Worm (Caenorhabditis elegans) whole organism, early embryonic: ENCODE results near the gene mig-15.

Experiments
- ama-1 ChIP-seq: fragments of 150-350 bp; optimal IDR thresholded peaks from 2 replicates; lab custom pipeline; 2014
- ceh-13 ChIP-seq: fragments of 200-800 bp; sonication (Bioruptor generic); optimal IDR thresholded peaks from 2 replicates; lab custom pipeline; 2018; ENCODE audit warnings: mild to moderate bottlenecking, missing genetic modification characterization, missing compliant biosample characterization
- ets-7 ChIP-seq: sonication (generic microtip); optimal IDR thresholded peaks from 2 replicates; lab custom pipeline; 2016; ENCODE audit warnings: missing genotype, missing genetic modification characterization, missing compliant biosample characterization
- hmbx-1 ChIP-seq: sonication (generic microtip); optimal IDR thresholded peaks from 2 replicates; lab custom pipeline; 2016; ENCODE audit warnings: mild to moderate bottlenecking, missing genetic modification characterization, missing compliant biosample characterization
- sea-1 ChIP-seq: fragments of 200-800 bp; sonication (Bioruptor generic); conservative IDR thresholded peaks from 2 replicates; pipeline ENCODE4 v1.3.6; 2022; ENCODE audit warnings: missing genetic modification characterization, missing compliant biosample characterization
- tra-4 ChIP-seq: sonication (generic microtip); optimal IDR thresholded peaks from 2 replicates; lab custom pipeline; 2017; ENCODE audit warnings: missing genetic modification characterization, missing compliant biosample characterization

DNA sequence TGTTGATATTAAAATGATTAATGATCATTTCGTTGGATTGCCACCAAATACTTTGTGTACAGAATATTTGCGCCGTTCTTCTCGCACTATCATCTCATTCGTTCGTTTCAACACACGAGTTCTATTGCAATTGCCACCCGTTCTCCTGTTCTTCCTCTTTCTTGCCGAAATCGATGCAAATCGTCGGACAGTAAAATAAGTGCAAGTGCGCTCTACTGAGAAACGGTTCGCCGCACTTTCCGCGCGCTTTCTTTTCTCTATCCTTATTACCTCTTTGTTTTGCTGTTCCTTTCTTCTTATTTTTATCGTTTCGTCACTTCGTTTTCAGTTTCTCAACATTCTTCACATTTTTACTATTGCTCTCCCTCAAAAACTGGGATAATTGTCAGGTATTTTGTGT lies 37.3 kb downstream of the mig-15 start:
- TF ChIP-seq ets-7 (tag; lab: Kevin White, UChicago) (no peak), hmbx-1 (tag; lab: Kevin White, UChicago) (no peak), ama-1 (lab: Kevin White, UChicago) (no peak), tra-4 (no peak), ceh-13 (GFP tag; lab: Kevin White, UChicago) (no peak), sea-1 (GFP tag; lab: Robert Waterston, UW) (no peak)
